Worm (Caenorhabditis elegans) whole organism, late embryonic: Measurements from ENCODE around the gene ceh-63.

Experiments
- T23F11.4 ChIP-seq: fragments of 200-800 bp; sonication (Bioruptor generic); optimal IDR thresholded peaks from 2 replicates; lab custom pipeline; 2018; ENCODE audit warnings: mild to moderate bottlenecking, missing genetic modification characterization, missing compliant biosample characterization
- Y22D7AL.16 ChIP-seq: sonication (generic microtip); optimal IDR thresholded peaks from 2 replicates; lab custom pipeline; 2016; ENCODE audit warnings: missing genetic modification characterization, missing compliant biosample characterization
- ama-1 ChIP-seq: fragments of 150-350 bp; optimal IDR thresholded peaks from 2 replicates; lab custom pipeline; 2014
- ceh-14 ChIP-seq: sonication (generic microtip); optimal IDR thresholded peaks from 2 replicates; lab custom pipeline; 2016; ENCODE audit warnings: missing genotype, missing genetic modification characterization, missing compliant biosample characterization
- ceh-2 ChIP-seq: sonication (generic microtip); optimal IDR thresholded peaks from 2 replicates; lab custom pipeline; 2016; ENCODE audit warnings: missing genotype, missing genetic modification characterization, missing compliant biosample characterization
- ceh-22 ChIP-seq: sonication (generic microtip); optimal IDR thresholded peaks from 2 replicates; lab custom pipeline; 2017; ENCODE audit warnings: missing biosample characterization, missing genetic modification characterization
- ceh-34 ChIP-seq: sonication (generic microtip); optimal IDR thresholded peaks from 2 replicates; lab custom pipeline; 2016; ENCODE audit warnings: mild to moderate bottlenecking, missing genetic modification characterization, missing compliant biosample characterization
- ceh-45 ChIP-seq: fragments of 200-800 bp; sonication (Bioruptor generic); IDR thresholded peaks from 2 replicates; pipeline ENCODE4 v1.3.6; 2022; ENCODE audit warnings: missing genetic modification reagents, missing genetic modification characterization, missing compliant biosample characterization
- elt-4 ChIP-seq: sonication (generic microtip); optimal IDR thresholded peaks from 2 replicates; lab custom pipeline; 2016; ENCODE audit warnings: missing genetic modification characterization, missing compliant biosample characterization
- ets-4 ChIP-seq: sonication (generic microtip); optimal IDR thresholded peaks from 2 replicates; lab custom pipeline; 2016; ENCODE audit warnings: missing genetic modification characterization, missing compliant biosample characterization
- fax-1 ChIP-seq: sonication (generic microtip); optimal IDR thresholded peaks from 2 replicates; lab custom pipeline; 2016; ENCODE audit warnings: missing genotype, missing genetic modification characterization, missing compliant biosample characterization
- hlh-13 ChIP-seq: fragments of 200-800 bp; sonication (Bioruptor generic); optimal IDR thresholded peaks from 2 replicates; lab custom pipeline; 2018; ENCODE audit warnings: mild to moderate bottlenecking, missing genetic modification characterization, missing compliant biosample characterization
- hlh-30 ChIP-seq: sonication (generic microtip); optimal IDR thresholded peaks from 2 replicates; lab custom pipeline; 2017; ENCODE audit warnings: antibody characterized with exemption, missing genetic modification characterization, missing compliant biosample characterization; ENCODE audit not compliant: insufficient read depth
- hlh-8 ChIP-seq: sonication (generic microtip); optimal IDR thresholded peaks from 2 replicates; lab custom pipeline; 2016; ENCODE audit warnings: missing genotype, missing genetic modification characterization, missing compliant biosample characterization
- lim-6 ChIP-seq: sonication (generic microtip); optimal IDR thresholded peaks from 2 replicates; lab custom pipeline; 2016; ENCODE audit warnings: missing genetic modification characterization, missing compliant biosample characterization
- mec-3 ChIP-seq: sonication (generic microtip); optimal IDR thresholded peaks from 2 replicates; lab custom pipeline; 2016; ENCODE audit warnings: borderline replicate concordance, missing genetic modification characterization, missing compliant biosample characterization
- nhr-11 ChIP-seq: fragments of 150-350 bp; optimal IDR thresholded peaks from 2 replicates; lab custom pipeline; 2014; ENCODE audit warnings: missing biosample characterization, missing genetic modification characterization
- pag-3 ChIP-seq: sonication (generic microtip); optimal IDR thresholded peaks from 2 replicates; lab custom pipeline; 2016; ENCODE audit warnings: missing compliant biosample characterization, missing genetic modification characterization, borderline replicate concordance
- pat-9 ChIP-seq: fragments of 200-800 bp; sonication (Bioruptor generic); optimal IDR thresholded peaks from 2 replicates; lab custom pipeline; 2018; ENCODE audit warnings: mild to moderate bottlenecking, missing genetic modification characterization, moderate library complexity, missing compliant biosample characterization
- pha-2 ChIP-seq: sonication (generic microtip); optimal IDR thresholded peaks from 2 replicates; lab custom pipeline; 2017; ENCODE audit warnings: mild to moderate bottlenecking, missing genetic modification characterization, missing compliant biosample characterization
- pha-4 ChIP-seq: fragments of 150-350 bp; optimal IDR thresholded peaks from 2 replicates; lab custom pipeline; 2018; ENCODE audit warnings: missing biosample characterization, missing genetic modification reagents, missing genetic modification characterization
- pqm-1 ChIP-seq: sonication (generic microtip); optimal IDR thresholded peaks from 2 replicates; lab custom pipeline; 2016; ENCODE audit warnings: missing genetic modification characterization, missing compliant biosample characterization
- pros-1 ChIP-seq: fragments of 150-350 bp; optimal IDR thresholded peaks from 2 replicates; lab custom pipeline; 2014; ENCODE audit warnings: missing biosample characterization, missing genetic modification reagents, missing genetic modification characterization
- ref-2 ChIP-seq: sonication (generic microtip); optimal IDR thresholded peaks from 2 replicates; lab custom pipeline; 2016; ENCODE audit warnings: missing genetic modification characterization, missing compliant biosample characterization
- rnt-1 ChIP-seq: sonication (generic microtip); optimal IDR thresholded peaks from 2 replicates; lab custom pipeline; 2016; ENCODE audit warnings: missing genetic modification characterization, missing compliant biosample characterization
- syd-9 ChIP-seq: sonication (generic microtip); optimal IDR thresholded peaks from 2 replicates; lab custom pipeline; 2016; ENCODE audit warnings: mild to moderate bottlenecking, missing genetic modification characterization, moderate library complexity, missing compliant biosample characterization
- unc-3 ChIP-seq, 2 experiments: fragments of 200-800 bp in 1 of 2; sonication (Bioruptor generic) in 1 of 2; sonication (generic microtip) in 1 of 2; conservative IDR thresholded peaks in 1 of 2; optimal IDR thresholded peaks in 1 of 2; 2 replicates each; pipeline versions ENCODE4 v1.3.6 to Lab custom; 2016 to 2022; ENCODE audit warnings: missing compliant biosample characterization in 2 of 2, missing genetic modification characterization in 2 of 2, missing genetic modification reagents in 1 of 2
- unc-42 ChIP-seq: sonication (generic microtip); optimal IDR thresholded peaks from 2 replicates; lab custom pipeline; 2016; ENCODE audit warnings: missing genotype, missing genetic modification characterization, missing compliant biosample characterization
- unc-86 ChIP-seq: sonication (generic microtip); optimal IDR thresholded peaks from 2 replicates; lab custom pipeline; 2016; ENCODE audit warnings: missing genetic modification characterization, missing compliant biosample characterization

Gene ceh-63

DNA sequence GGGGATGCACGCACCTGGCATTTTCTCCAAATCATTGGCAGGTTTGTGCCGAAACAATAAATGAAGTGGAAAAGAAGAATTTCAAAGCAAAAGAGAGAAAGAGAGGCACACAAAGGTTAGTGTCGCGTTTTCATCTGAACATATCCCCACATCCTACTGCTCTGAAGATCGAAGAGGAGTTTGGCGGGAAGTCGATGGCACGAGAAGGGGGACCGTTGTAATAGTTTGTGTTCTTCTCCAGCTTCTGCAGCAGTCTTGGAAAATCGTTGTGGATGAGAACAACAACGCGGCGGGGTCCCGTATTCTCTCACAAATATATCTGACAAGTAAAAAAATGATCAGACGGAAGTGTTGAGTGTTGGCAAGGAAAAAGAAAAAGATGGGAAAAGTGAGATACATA is 27.9 kb downstream of the ceh-63 start:
- TF ChIP-seq ama-1 (lab: Kevin White, UChicago) (peak; percentile 9), ceh-45 (GFP tag; lab: Robert Waterston, UW) (no peak)

DNA sequence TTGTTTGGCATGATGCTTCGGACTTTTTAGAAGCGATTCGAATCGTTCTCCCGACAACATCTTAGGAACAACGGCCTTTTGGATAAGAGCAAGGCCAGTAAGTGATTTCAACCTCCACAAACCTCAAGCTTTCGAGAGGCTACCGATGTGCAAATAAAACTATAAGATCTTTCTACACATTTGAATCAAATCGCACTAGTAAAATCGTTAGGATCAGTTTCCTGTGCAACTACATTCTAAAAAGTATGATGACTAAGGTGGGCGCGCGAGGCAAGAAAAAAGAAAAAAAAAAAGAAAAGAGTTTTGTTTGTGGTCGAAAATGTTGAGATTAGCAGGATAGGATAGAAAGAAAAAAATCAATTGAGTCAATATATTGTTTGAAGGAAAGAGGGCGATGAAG is 29.1 kb downstream of the ceh-63 start, which contains the start of gene tmem-24:
tmem-24 (minus strand) TSS at position 101 of the 400 bp plus-strand sequence.
- no peak for TF ChIP-seq T23F11.4
- TF ChIP-seq hlh-13 = no peak
- TF ChIP-seq ceh-14 (tag; lab: Kevin White, UChicago) = no peak
- no peak for TF ChIP-seq ama-1 (lab: Kevin White, UChicago)
- no peak for TF ChIP-seq Y22D7AL.16 (tag; lab: Kevin White, UChicago)
- TF ChIP-seq ref-2 = no peak
- TF ChIP-seq unc-86 (tag; lab: Kevin White, UChicago) = no peak
- no peak for TF ChIP-seq ceh-34
- TF ChIP-seq nhr-11 (tag; lab: Kevin White, UChicago) = no peak

ce11 chrX:3634782-3635181 is 39.1 kb downstream of the ceh-63 start:
- TF ChIP-seq unc-3 (GFP tag; conservative IDR thresholded peaks at IDR 0.05; lab: Robert Waterston, UW) = no peak
- TF ChIP-seq unc-3 (tag; optimal IDR thresholded peaks at IDR 0.05; lab: Kevin White, UChicago) = no peak
- peak; percentile 66 for TF ChIP-seq unc-42 (tag; lab: Kevin White, UChicago)

DNA sequence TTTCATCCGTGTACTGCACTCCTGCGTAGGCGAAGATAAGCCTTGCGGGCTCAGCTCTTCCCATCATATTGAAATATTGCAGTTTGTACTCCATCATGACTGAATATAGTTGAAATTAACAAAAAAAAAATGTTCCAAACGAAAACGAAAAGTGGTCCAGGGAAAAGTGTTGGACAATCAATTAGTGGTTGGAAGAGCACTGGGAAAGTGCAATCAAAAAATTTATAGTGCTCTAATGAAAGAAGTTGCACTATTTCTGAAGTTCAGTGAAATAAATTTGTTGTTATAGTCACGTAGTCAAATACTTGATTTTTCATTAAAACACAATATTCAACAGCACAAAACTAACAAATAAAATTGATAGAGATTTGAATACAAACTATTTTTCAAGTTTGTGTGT is 40.2 kb downstream of the ceh-63 start, which contains the start of gene gst-11:
gst-11 (minus strand) TSS at position 101 of the 400 bp plus-strand sequence.
- TF ChIP-seq rnt-1 (no peak), ref-2 (no peak), pha-4 (tag; lab: Kevin White, UChicago) (no peak), fax-1 (tag; lab: Kevin White, UChicago) (no peak), pha-2 (tag; lab: Kevin White, UChicago) (no peak), ets-4 (tag; lab: Kevin White, UChicago) (no peak), ceh-22 (tag; lab: Kevin White, UChicago) (no peak)
- TF ChIP-seq, all 69 proteins: peak for 0

DNA sequence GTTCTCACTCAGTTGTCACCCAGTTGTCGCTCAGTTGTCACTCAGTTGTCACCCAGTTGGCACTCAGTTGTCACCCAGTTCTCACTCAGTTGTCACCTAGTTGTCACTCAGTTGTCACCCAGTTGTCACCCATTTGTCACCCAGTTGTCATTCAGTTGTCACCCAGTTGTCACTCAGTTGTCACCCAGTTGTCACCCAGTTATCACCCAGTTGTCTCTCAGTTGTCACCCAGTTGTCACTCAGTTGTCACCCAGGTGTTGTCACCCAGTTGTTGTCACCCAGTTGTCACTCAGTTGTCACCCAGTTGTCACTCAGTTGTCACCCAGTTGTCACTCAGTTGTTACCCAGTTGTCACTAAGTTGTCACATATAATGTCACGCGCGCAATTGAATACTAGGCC is 42.3 kb downstream of the ceh-63 start:
- TF ChIP-seq elt-4 (tag; lab: Kevin White, UChicago) (peak; percentile 20), mec-3 (tag; lab: Kevin White, UChicago) (no peak), rnt-1 (peak; percentile 23), hlh-30 (no peak)

- no peak for TF ChIP-seq unc-42 (tag; lab: Kevin White, UChicago)
- no peak for TF ChIP-seq hlh-30
- TF ChIP-seq lim-6 = no peak
- no peak for TF ChIP-seq mec-3 (tag; lab: Kevin White, UChicago)
- TF ChIP-seq syd-9 (tag; lab: Kevin White, UChicago) = no peak
- no peak for TF ChIP-seq pros-1 (tag; lab: Kevin White, UChicago)
Observed at ce11 chrX:3630090-3630489, 43.8 kb downstream of the ceh-63 start.

DNA sequence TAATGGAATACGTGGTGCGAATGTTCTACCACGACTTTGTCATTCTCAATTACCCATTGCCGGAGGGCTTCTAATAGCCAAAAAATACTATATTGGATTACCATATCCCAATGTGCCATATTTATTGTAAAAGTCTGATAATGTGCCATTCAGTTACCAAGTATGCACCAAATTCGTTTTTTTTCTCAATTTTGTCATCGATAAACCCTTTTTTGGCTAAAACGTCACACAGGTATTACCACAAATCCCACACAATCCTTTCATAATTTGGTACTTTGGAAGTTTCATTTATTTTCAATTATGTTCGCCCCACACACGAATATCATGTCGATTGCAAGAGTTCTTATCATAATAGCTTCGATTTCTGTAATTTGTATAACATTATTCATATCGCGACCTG is 45.8 kb downstream of the ceh-63 start, which contains the start of gene vep-2:
vep-2 (plus strand) TSS at position 301 of the 400 bp plus-strand sequence.
- no peak for TF ChIP-seq pag-3 (tag; lab: Kevin White, UChicago)
- no peak for TF ChIP-seq T23F11.4
- TF ChIP-seq ceh-2 (tag; lab: Kevin White, UChicago) = no peak
- TF ChIP-seq lim-6 = no peak
- no peak for TF ChIP-seq pqm-1
- no peak for TF ChIP-seq pat-9
- no peak for TF ChIP-seq unc-86 (tag; lab: Kevin White, UChicago)
- TF ChIP-seq nhr-11 (tag; lab: Kevin White, UChicago) = no peak
- TF ChIP-seq hlh-8 (tag; lab: Kevin White, UChicago) = no peak
